Worm (Caenorhabditis elegans) whole organism, L3 larva: ENCODE results near the gene F08C6.18.

Experiments used
- ama-1 ChIP-seq: fragments of 150-350 bp; optimal IDR thresholded peaks from 2 replicates; lab custom pipeline; 2018
- daf-12 ChIP-seq: fragments of 150-350 bp; optimal IDR thresholded peaks from 2 replicates; lab custom pipeline; 2014; ENCODE audit warnings: missing biosample characterization, missing genetic modification reagents, missing genetic modification characterization
- elt-1 ChIP-seq: fragments of 150-350 bp; optimal IDR thresholded peaks from 2 replicates; lab custom pipeline; 2014; ENCODE audit warnings: missing biosample characterization, missing genetic modification characterization
- elt-3 ChIP-seq, 3 experiments: fragments of 150-350 bp in 1 of 3; sonication (generic microtip) in 2 of 3; optimal IDR thresholded peaks; 2 replicates in 2 of 3; 4 replicates in 1 of 3; lab custom pipeline; 2014 to 2017; ENCODE audit warnings: missing biosample characterization in 3 of 3, missing genetic modification characterization in 3 of 3
- fos-1 ChIP-seq: fragments of 150-350 bp; optimal IDR thresholded peaks from 2 replicates; lab custom pipeline; 2014; ENCODE audit warnings: missing biosample characterization, missing genetic modification characterization
- jun-1 ChIP-seq: fragments of 150-350 bp; optimal IDR thresholded peaks from 2 replicates; lab custom pipeline; 2014; ENCODE audit warnings: missing biosample characterization, missing genetic modification reagents, missing genetic modification characterization
- lin-15B ChIP-seq: fragments of 150-350 bp; optimal IDR thresholded peaks from 2 replicates; lab custom pipeline; 2014; ENCODE audit warnings: missing biosample characterization, missing genetic modification characterization
- lin-39 ChIP-seq: fragments of 150-350 bp; optimal IDR thresholded peaks from 2 replicates; lab custom pipeline; 2018; ENCODE audit warnings: missing biosample characterization, missing genetic modification reagents, missing genetic modification characterization
- mdl-1 ChIP-seq: fragments of 150-350 bp; optimal IDR thresholded peaks from 2 replicates; lab custom pipeline; 2014; ENCODE audit warnings: missing biosample characterization, missing genetic modification characterization
- pha-4 ChIP-seq: fragments of 150-350 bp; optimal IDR thresholded peaks from 2 replicates; lab custom pipeline; 2014; ENCODE audit warnings: missing biosample characterization, missing genetic modification reagents, missing genetic modification characterization
- skn-1 ChIP-seq: fragments of 150-350 bp; optimal IDR thresholded peaks from 2 replicates; lab custom pipeline; 2014; ENCODE audit warnings: missing biosample characterization, missing genetic modification characterization
- unc-39 ChIP-seq: sonication (generic microtip); optimal IDR thresholded peaks from 4 replicates; lab custom pipeline; 2017; ENCODE audit warnings: missing biosample characterization, missing genetic modification characterization
- unc-62 ChIP-seq: fragments of 150-350 bp; sonication (generic microtip); optimal IDR thresholded peaks from 4 replicates; lab custom pipeline; 2014; ENCODE audit warnings: missing biosample characterization, missing genetic modification reagents, missing genetic modification characterization

ce11 chrX:7593931-7594544 is 20.6 kb upstream of the F08C6.18 start:
- TF ChIP-seq unc-62 (GFP tag; lab: Kevin White, UChicago): no peak
- TF ChIP-seq jun-1 (tag; lab: Kevin White, UChicago): no peak
- TF ChIP-seq fos-1 (tag; lab: Kevin White, UChicago): no peak
- no peak for TF ChIP-seq elt-1
- no peak for TF ChIP-seq skn-1 (tag; lab: Kevin White, UChicago)
- TF ChIP-seq elt-3 (tag; optimal IDR thresholded peaks at IDR 0.05; lab: Kevin White, UChicago): no peak
- TF ChIP-seq daf-12 (tag; lab: Kevin White, UChicago): no peak
- no peak for TF ChIP-seq lin-39 (tag; lab: Kevin White, UChicago)
- no peak for TF ChIP-seq unc-39 (tag; lab: Kevin White, UChicago)
- no peak for TF ChIP-seq ama-1
- TF ChIP-seq mdl-1 (tag; lab: Kevin White, UChicago): no peak
- no peak for TF ChIP-seq pha-4 (tag; lab: Kevin White, UChicago)
- TF ChIP-seq lin-15B: no peak
